Worm (Caenorhabditis elegans) whole organism, L1 larva: ENCODE data around the gene srw-57.

Source experiments
- alr-1 ChIP-seq: fragments of 200-800 bp; sonication (Bioruptor generic); optimal IDR thresholded peaks from 2 replicates; lab custom pipeline; 2018; ENCODE audit warnings: borderline replicate concordance, mild to moderate bottlenecking, missing genetic modification characterization, missing compliant biosample characterization
- ama-1 ChIP-seq: fragments of 150-350 bp; optimal IDR thresholded peaks from 2 replicates; lab custom pipeline; 2014
- ceh-8 ChIP-seq: fragments of 200-800 bp; sonication (Bioruptor generic); optimal IDR thresholded peaks from 2 replicates; lab custom pipeline; 2018; ENCODE audit warnings: mild to moderate bottlenecking, missing genetic modification characterization, moderate library complexity, missing compliant biosample characterization
- ceh-88 ChIP-seq: fragments of 200-800 bp; sonication (Bioruptor generic); IDR thresholded peaks from 2 replicates; pipeline ENCODE4 v1.3.6; 2022; ENCODE audit warnings: missing genetic modification characterization, missing compliant biosample characterization
- ces-1 ChIP-seq: fragments of 150-350 bp; optimal IDR thresholded peaks from 2 replicates; lab custom pipeline; 2014; ENCODE audit warnings: missing biosample characterization, missing genetic modification reagents, missing genetic modification characterization
- dsc-1 ChIP-seq: sonication (generic microtip); optimal IDR thresholded peaks from 2 replicates; lab custom pipeline; 2016; ENCODE audit warnings: mild to moderate bottlenecking, missing genetic modification characterization, missing compliant biosample characterization
- egl-27 ChIP-seq, 2 experiments: fragments of 150-350 bp in 1 of 2; sonication (generic microtip); optimal IDR thresholded peaks; 3 replicates each; lab custom pipeline; 2017 to 2018; ENCODE audit warnings: missing biosample characterization in 2 of 2, missing genetic modification characterization in 2 of 2, missing genetic modification reagents in 2 of 2
- elt-2 ChIP-seq: sonication (generic microtip); optimal IDR thresholded peaks from 2 replicates; lab custom pipeline; 2016; ENCODE audit warnings: missing genetic modification characterization, mild to moderate bottlenecking, inconsistent platforms, missing compliant biosample characterization, missing genetic modification reagents
- mdl-1 ChIP-seq, 2 experiments: fragments of 150-350 bp; optimal IDR thresholded peaks; 2 replicates each; lab custom pipeline; 2014 to 2017; ENCODE audit warnings: missing biosample characterization in 2 of 2, missing genetic modification characterization in 2 of 2, inconsistent platforms in 1 of 2
- nhr-12 ChIP-seq: sonication (generic microtip); optimal IDR thresholded peaks from 2 replicates; lab custom pipeline; 2017; ENCODE audit warnings: missing biosample characterization, missing genetic modification characterization
- snpc-4 ChIP-seq: fragments of 150-350 bp; optimal IDR thresholded peaks from 2 replicates; lab custom pipeline; 2014; ENCODE audit warnings: missing biosample characterization, missing genetic modification characterization
- tbx-2 ChIP-seq: sonication (generic microtip); optimal IDR thresholded peaks from 2 replicates; lab custom pipeline; 2016; ENCODE audit warnings: missing genetic modification characterization, missing compliant biosample characterization
- ztf-4 ChIP-seq: fragments of 150-350 bp; optimal IDR thresholded peaks from 2 replicates; lab custom pipeline; 2014; ENCODE audit warnings: missing biosample characterization, missing genetic modification characterization

DNA sequence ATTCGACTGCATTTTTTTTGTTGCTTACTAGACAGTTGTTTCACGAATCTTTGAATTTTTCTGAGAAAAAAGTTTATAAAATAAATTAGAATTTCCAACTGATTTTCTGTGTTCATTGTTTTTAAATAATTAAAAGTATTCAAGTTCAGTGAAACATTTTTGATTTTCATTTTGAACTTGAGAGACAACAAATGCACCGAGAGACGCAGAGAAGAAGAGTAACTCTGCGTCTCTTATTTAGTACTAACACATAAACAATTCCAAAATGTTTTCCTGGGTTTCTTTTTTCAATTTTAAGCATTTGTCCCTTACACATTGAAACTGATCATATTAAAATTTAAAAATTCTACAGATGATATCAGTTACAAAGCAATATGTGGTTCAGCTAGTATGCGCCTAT lies 4.6 kb upstream of the srw-57 start:
- TF ChIP-seq nhr-12 (tag; lab: Kevin White, UChicago) (no peak), dsc-1 (no peak), ztf-4 (tag; lab: Kevin White, UChicago) (no peak), ceh-88 (GFP tag; lab: Robert Waterston, UW) (no peak), ces-1 (GFP tag; lab: Kevin White, UChicago) (no peak), tbx-2 (no peak), egl-27 (tag; optimal IDR thresholded peaks at IDR 0.05; lab: Kevin White, UChicago) (no peak), ama-1 (lab: Kevin White, UChicago) (no peak), ceh-8 (no peak), snpc-4 (no peak), mdl-1 (tag; optimal IDR thresholded peaks at IDR 0.05; lab: Kevin White, UChicago) (no peak), elt-2 (no peak), alr-1 (tag; lab: Kevin White, UChicago) (no peak)
